Worm (Caenorhabditis elegans) whole organism, young adult: Measurements from ENCODE around the gene T22D1.1.

Experiments
- B0336.3 ChIP-seq: fragments of 200-800 bp; sonication (Bioruptor generic); IDR thresholded peaks from 2 replicates; pipeline ENCODE4 v1.3.6; 2022; ENCODE audit warnings: missing genetic modification characterization, missing compliant biosample characterization
- C17E4.6 ChIP-seq: fragments of 200-800 bp; sonication (Bioruptor generic); IDR thresholded peaks from 2 replicates; pipeline ENCODE4 v1.3.6; 2022; ENCODE audit warnings: missing genetic modification reagents, missing genetic modification characterization, missing compliant biosample characterization
- F23B12.7 ChIP-seq: sonication (generic microtip); optimal IDR thresholded peaks from 2 replicates; lab custom pipeline; 2017; ENCODE audit warnings: missing genetic modification characterization, mild to moderate bottlenecking, missing compliant biosample characterization, antibody characterized with exemption, moderate library complexity; ENCODE audit not compliant: insufficient read depth
- F33H1.4 ChIP-seq: fragments of 200-800 bp; sonication (Bioruptor generic); IDR thresholded peaks from 2 replicates; pipeline ENCODE4 v1.3.6; 2022; ENCODE audit warnings: missing genetic modification reagents, missing genetic modification characterization, missing compliant biosample characterization
- K11D2.4 ChIP-seq: fragments of 200-800 bp; sonication (Bioruptor generic); IDR thresholded peaks from 2 replicates; pipeline ENCODE4 v1.3.6; 2022; ENCODE audit warnings: missing genetic modification reagents, missing genetic modification characterization, missing compliant biosample characterization
- T07F8.4 ChIP-seq: sonication (generic microtip); optimal IDR thresholded peaks from 2 replicates; lab custom pipeline; 2016; ENCODE audit warnings: mild to moderate bottlenecking, missing genetic modification characterization, moderate library complexity, missing compliant biosample characterization
- Y53F4B.3 ChIP-seq: fragments of 200-800 bp; sonication (Bioruptor generic); IDR thresholded peaks from 2 replicates; pipeline ENCODE4 v1.3.6; 2022; ENCODE audit warnings: missing genetic modification reagents, missing genetic modification characterization, missing compliant biosample characterization
- Y53G8AR.9 ChIP-seq: fragments of 200-800 bp; sonication (Bioruptor generic); conservative IDR thresholded peaks from 2 replicates; pipeline ENCODE4 v1.3.6; 2022; ENCODE audit warnings: missing genetic modification reagents, missing genetic modification characterization, missing compliant biosample characterization
- Y67H2A.10 ChIP-seq: fragments of 200-800 bp; sonication (Bioruptor generic); conservative IDR thresholded peaks from 2 replicates; pipeline ENCODE4 v1.3.6; 2022; ENCODE audit warnings: missing genetic modification reagents, missing genetic modification characterization, missing compliant biosample characterization
- Y79H2A.3 ChIP-seq: fragments of 200-800 bp; sonication (Bioruptor generic); conservative IDR thresholded peaks from 2 replicates; pipeline ENCODE4 v1.3.6; 2022; ENCODE audit warnings: missing genetic modification reagents, missing genetic modification characterization, missing compliant biosample characterization
- akir-1 ChIP-seq: fragments of 200-800 bp; sonication (Bioruptor generic); optimal IDR thresholded peaks from 2 replicates; lab custom pipeline; 2018; ENCODE audit warnings: mild to moderate bottlenecking, missing genetic modification characterization, moderate library complexity, missing compliant biosample characterization
- ama-1 ChIP-seq, 3 experiments: fragments of 150-350 bp in 1 of 3; sonication (generic microtip) in 2 of 3; optimal IDR thresholded peaks; 2 replicates each; lab custom pipeline; 2014 to 2018; ENCODE audit warnings: missing biosample characterization in 2 of 3, missing genetic modification characterization in 2 of 3, missing genetic modification reagents in 2 of 3
- aptf-2 ChIP-seq: fragments of 200-800 bp; sonication (Bioruptor generic); conservative IDR thresholded peaks from 2 replicates; pipeline ENCODE4 v1.3.6; 2022; ENCODE audit warnings: missing genetic modification reagents, missing genetic modification characterization, missing compliant biosample characterization
- attf-3 ChIP-seq: fragments of 200-800 bp; sonication (Bioruptor generic); conservative IDR thresholded peaks from 2 replicates; pipeline ENCODE4 v1.3.6; 2022; ENCODE audit warnings: missing genetic modification reagents, missing genetic modification characterization, missing compliant biosample characterization
- attf-5 ChIP-seq: fragments of 200-800 bp; sonication (Bioruptor generic); optimal IDR thresholded peaks from 2 replicates; lab custom pipeline; 2018; ENCODE audit warnings: mild to moderate bottlenecking, missing genetic modification characterization, missing compliant biosample characterization
- bed-1 ChIP-seq: fragments of 200-800 bp; sonication (Bioruptor generic); IDR thresholded peaks from 2 replicates; pipeline ENCODE4 v1.3.6; 2022; ENCODE audit warnings: missing genetic modification reagents, missing genetic modification characterization, missing compliant biosample characterization
- bed-2 ChIP-seq: fragments of 200-800 bp; sonication (Bioruptor generic); IDR thresholded peaks from 2 replicates; pipeline ENCODE4 v1.3.6; 2022; ENCODE audit warnings: missing genetic modification reagents, missing genetic modification characterization, missing compliant biosample characterization
- ccch-3 ChIP-seq: fragments of 200-800 bp; sonication (Bioruptor generic); optimal IDR thresholded peaks from 2 replicates; lab custom pipeline; 2018; ENCODE audit warnings: mild to moderate bottlenecking, missing genetic modification characterization, missing compliant biosample characterization
- die-1 ChIP-seq: sonication (generic microtip); optimal IDR thresholded peaks from 2 replicates; lab custom pipeline; 2016; ENCODE audit warnings: missing genotype, mild to moderate bottlenecking, missing genetic modification characterization, missing compliant biosample characterization
- dpl-1 ChIP-seq: fragments of 150-350 bp; optimal IDR thresholded peaks from 2 replicates; lab custom pipeline; 2014; ENCODE audit warnings: missing biosample characterization, missing genetic modification reagents, missing genetic modification characterization
- efl-1 ChIP-seq: fragments of 150-350 bp; optimal IDR thresholded peaks from 2 replicates; lab custom pipeline; 2014; ENCODE audit warnings: missing biosample characterization, missing genetic modification reagents, missing genetic modification characterization
- egl-44 ChIP-seq: fragments of 200-800 bp; sonication (Bioruptor generic); IDR thresholded peaks from 2 replicates; pipeline ENCODE4 v1.3.6; 2022; ENCODE audit warnings: missing genetic modification reagents, missing genetic modification characterization, missing compliant biosample characterization
- egrh-3 ChIP-seq: fragments of 200-800 bp; sonication (Bioruptor generic); IDR thresholded peaks from 2 replicates; pipeline ENCODE4 v1.3.6; 2022; ENCODE audit warnings: missing genetic modification reagents, missing genetic modification characterization, missing compliant biosample characterization
- ekl-4 ChIP-seq: fragments of 200-800 bp; sonication (Bioruptor generic); IDR thresholded peaks from 2 replicates; pipeline ENCODE4 v1.3.6; 2022; ENCODE audit warnings: missing genetic modification reagents, missing genetic modification characterization, missing compliant biosample characterization
- hlh-12 ChIP-seq: sonication (generic microtip); optimal IDR thresholded peaks from 2 replicates; lab custom pipeline; 2016; ENCODE audit warnings: missing genetic modification characterization, missing compliant biosample characterization
- hmg-20 ChIP-seq: fragments of 200-800 bp; sonication (Bioruptor generic); IDR thresholded peaks from 2 replicates; pipeline ENCODE4 v1.3.6; 2022; ENCODE audit warnings: missing genetic modification reagents, missing genetic modification characterization, missing compliant biosample characterization
- hsf-1 ChIP-seq: fragments of 200-800 bp; sonication (Bioruptor generic); IDR thresholded peaks from 2 replicates; pipeline ENCODE4 v1.3.6; 2022; ENCODE audit warnings: missing genetic modification reagents, missing genetic modification characterization, missing compliant biosample characterization
- lag-1 ChIP-seq: fragments of 200-800 bp; sonication (Bioruptor generic); IDR thresholded peaks from 2 replicates; pipeline ENCODE4 v1.3.6; 2022; ENCODE audit warnings: missing genetic modification reagents, missing genetic modification characterization, missing compliant biosample characterization
- lin-35 ChIP-seq, 3 experiments: fragments of 150-350 bp in 2 of 3; sonication (generic microtip) in 1 of 3; optimal IDR thresholded peaks; 2 replicates each; lab custom pipeline; 2014 to 2018; ENCODE audit warnings: missing biosample characterization in 3 of 3, missing genetic modification characterization in 3 of 3, missing genetic modification reagents in 3 of 3
- madf-3 ChIP-seq: fragments of 200-800 bp; sonication (Bioruptor generic); IDR thresholded peaks from 2 replicates; pipeline ENCODE4 v1.3.6; 2022; ENCODE audit warnings: missing genetic modification reagents, missing genetic modification characterization, missing compliant biosample characterization
- madf-6 ChIP-seq: fragments of 200-800 bp; sonication (Bioruptor generic); IDR thresholded peaks from 2 replicates; pipeline ENCODE4 v1.3.6; 2022; ENCODE audit warnings: missing genetic modification reagents, missing genetic modification characterization, missing compliant biosample characterization
- nhr-80 ChIP-seq: sonication (generic microtip); optimal IDR thresholded peaks from 2 replicates; lab custom pipeline; 2016; ENCODE audit warnings: missing genetic modification characterization, missing compliant biosample characterization
- rcor-1 ChIP-seq: fragments of 200-800 bp; sonication (Bioruptor generic); IDR thresholded peaks from 2 replicates; pipeline ENCODE4 v1.3.6; 2022; ENCODE audit warnings: missing genetic modification reagents, missing genetic modification characterization, missing compliant biosample characterization
- repo-1 ChIP-seq: sonication (generic microtip); optimal IDR thresholded peaks from 2 replicates; lab custom pipeline; 2017; ENCODE audit warnings: mild to moderate bottlenecking, missing genetic modification characterization, missing compliant biosample characterization
- sea-2 ChIP-seq: fragments of 200-800 bp; sonication (Bioruptor generic); IDR thresholded peaks from 2 replicates; pipeline ENCODE4 v1.3.6; 2022; ENCODE audit warnings: missing genetic modification characterization, missing compliant biosample characterization
- snpc-1.1 ChIP-seq: sonication (generic microtip); optimal IDR thresholded peaks from 2 replicates; lab custom pipeline; 2017; ENCODE audit warnings: missing genetic modification characterization, mild to moderate bottlenecking, missing compliant biosample characterization, antibody characterized with exemption, moderate library complexity, missing genotype, missing genetic modification reagents; ENCODE audit not compliant: insufficient read depth
- snpc-3.4 ChIP-seq: sonication (generic microtip); optimal IDR thresholded peaks from 2 replicates; lab custom pipeline; 2017; ENCODE audit warnings: missing genetic modification characterization, mild to moderate bottlenecking, missing compliant biosample characterization, antibody characterized with exemption, moderate library complexity, missing genotype, missing genetic modification reagents
- snpc-4 ChIP-seq, 5 experiments: fragments of 150-350 bp in 1 of 5; sonication (generic microtip) in 4 of 5; optimal IDR thresholded peaks; 2 replicates each; lab custom pipeline; 2014 to 2018; ENCODE audit warnings: missing genetic modification characterization in 5 of 5, missing biosample characterization in 3 of 5, antibody characterized with exemption in 2 of 5, mild to moderate bottlenecking in 2 of 5, missing compliant biosample characterization in 2 of 5, missing genotype in 2 of 5, moderate library complexity in 2 of 5, missing genetic modification reagents in 1 of 5
- sptf-2 ChIP-seq: fragments of 200-800 bp; sonication (Bioruptor generic); optimal IDR thresholded peaks from 2 replicates; lab custom pipeline; 2018; ENCODE audit warnings: mild to moderate bottlenecking, missing genetic modification characterization, missing compliant biosample characterization
- tlf-1 ChIP-seq: fragments of 200-800 bp; sonication (Bioruptor generic); optimal IDR thresholded peaks from 2 replicates; lab custom pipeline; 2018; ENCODE audit warnings: mild to moderate bottlenecking, missing genetic modification characterization, missing compliant biosample characterization
- unc-62 ChIP-seq: fragments of 150-350 bp; optimal IDR thresholded peaks from 2 replicates; lab custom pipeline; 2014; ENCODE audit warnings: missing biosample characterization, missing genetic modification reagents, missing genetic modification characterization
- zim-3 ChIP-seq: sonication (generic microtip); optimal IDR thresholded peaks from 2 replicates; lab custom pipeline; 2017; ENCODE audit warnings: mild to moderate bottlenecking, missing genetic modification characterization, moderate library complexity, missing compliant biosample characterization
- ztf-18 ChIP-seq: sonication (generic microtip); optimal IDR thresholded peaks from 2 replicates; lab custom pipeline; 2016; ENCODE audit warnings: missing genotype, mild to moderate bottlenecking, missing genetic modification characterization, missing compliant biosample characterization
- ztf-22 ChIP-seq: fragments of 200-800 bp; sonication (Bioruptor generic); optimal IDR thresholded peaks from 2 replicates; lab custom pipeline; 2018; ENCODE audit warnings: mild to moderate bottlenecking, missing genetic modification characterization, moderate library complexity, missing compliant biosample characterization
- ztf-28 ChIP-seq: fragments of 200-800 bp; sonication (Bioruptor generic); IDR thresholded peaks from 2 replicates; pipeline ENCODE4 v1.3.6; 2022; ENCODE audit warnings: missing genetic modification reagents, missing genetic modification characterization, missing compliant biosample characterization
- ztf-3 ChIP-seq: fragments of 200-800 bp; sonication (Bioruptor generic); optimal IDR thresholded peaks from 2 replicates; lab custom pipeline; 2018; ENCODE audit warnings: mild to moderate bottlenecking, missing genetic modification characterization, missing compliant biosample characterization

Gene T22D1.1

DNA sequence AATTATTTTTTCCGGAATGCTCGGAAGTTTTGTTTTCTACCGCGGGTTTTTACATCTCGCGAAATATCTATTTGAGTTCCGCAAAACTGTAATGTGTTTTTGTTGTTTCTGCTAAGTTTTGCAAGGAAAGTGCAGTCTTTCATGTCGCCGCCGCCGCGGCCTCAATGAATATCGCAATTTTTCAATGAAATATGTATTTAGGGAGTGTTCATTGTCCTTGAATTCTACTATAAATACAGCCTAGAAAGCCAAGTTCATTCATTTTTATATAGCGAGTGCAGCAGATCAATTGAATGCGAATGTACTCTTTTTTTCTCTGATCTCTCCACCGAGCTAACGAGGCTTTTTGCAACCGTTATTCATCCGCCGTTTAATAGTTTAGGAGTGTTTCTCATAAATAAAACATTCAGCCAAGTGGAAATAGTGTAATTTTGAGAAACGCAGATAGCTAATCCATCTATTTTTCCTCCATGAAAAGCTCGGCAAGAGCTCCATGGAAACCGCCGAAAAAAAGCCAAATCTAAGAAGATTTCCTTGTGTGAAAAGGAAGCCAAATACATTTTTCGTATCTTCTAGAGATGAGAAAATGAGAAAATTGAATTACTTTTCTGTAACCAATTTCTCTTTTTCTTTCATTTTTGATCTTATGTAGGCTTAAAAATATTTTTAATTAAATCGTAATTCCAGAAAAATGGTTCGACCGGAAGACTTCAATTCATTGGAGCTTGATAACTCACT lies 10.2 kb upstream of the T22D1.1 start, which contains the start of gene T22D1.3 (continued):
- TF ChIP-seq snpc-3.4, result peak; percentile 9
- TF ChIP-seq bed-1 (GFP tag; lab: Robert Waterston, UW), result no peak
- TF ChIP-seq repo-1 (tag; lab: Kevin White, UChicago), result peak; percentile 52
- TF ChIP-seq attf-5 (GFP tag; lab: Kevin White, UChicago), result no peak
- TF ChIP-seq tlf-1 (GFP tag; lab: Kevin White, UChicago), result no peak
- no peak for TF ChIP-seq hmg-20 (GFP tag; lab: Robert Waterston, UW)
- TF ChIP-seq lag-1 (GFP tag; lab: Robert Waterston, UW), result no peak
- TF ChIP-seq F33H1.4 (GFP tag; lab: Robert Waterston, UW), result no peak; the same call in 1 of the 2 replicates
- no peak for TF ChIP-seq egrh-3 (GFP tag; lab: Robert Waterston, UW)
- no peak for TF ChIP-seq sptf-2 (GFP tag; lab: Kevin White, UChicago)
- no peak for TF ChIP-seq snpc-4 (GFP tag; optimal IDR thresholded peaks at IDR 0.05; lab: Kevin White, UChicago)
- TF ChIP-seq snpc-4 (tag; optimal IDR thresholded peaks at IDR 0.05; lab: Kevin White, UChicago), result peak in 1 of 4 experiments; percentile 50
- TF ChIP-seq hsf-1 (GFP tag; lab: Robert Waterston, UW), result 0 out of 2 replicates have a peak, but pooled peaks have one; percentile 57
- peak; percentile 56 for TF ChIP-seq zim-3 (tag; lab: Kevin White, UChicago)
- no peak for TF ChIP-seq akir-1 (GFP tag; lab: Kevin White, UChicago)
- TF ChIP-seq ztf-22, result no peak
- TF ChIP-seq Y53G8AR.9 (GFP tag; lab: Robert Waterston, UW), result 0 out of 2 replicates have a peak, but pooled peaks have one; percentile 61
- TF ChIP-seq Y79H2A.3 (GFP tag; lab: Robert Waterston, UW), result no peak
- peak; percentile 71 for TF ChIP-seq ekl-4 (GFP tag; lab: Robert Waterston, UW)
- TF ChIP-seq F23B12.7 (tag; lab: Kevin White, UChicago), result no peak
- TF ChIP-seq snpc-1.1 (tag; lab: Kevin White, UChicago), result no peak
- TF ChIP-seq ccch-3 (GFP tag; lab: Kevin White, UChicago), result no peak
- TF ChIP-seq unc-62, result no peak
- no peak for TF ChIP-seq attf-3 (GFP tag; lab: Robert Waterston, UW)
- TF ChIP-seq madf-3, result no peak
- peak; percentile 46; the same call in 1 of the 2 replicates for TF ChIP-seq B0336.3 (GFP tag; lab: Robert Waterston, UW)
- no peak for TF ChIP-seq dpl-1
- no peak for TF ChIP-seq die-1 (tag; lab: Kevin White, UChicago)
- no peak for TF ChIP-seq nhr-80
- TF ChIP-seq K11D2.4 (GFP tag; lab: Robert Waterston, UW), result no peak
- 0 out of 2 replicates have a peak, but pooled peaks have one; percentile 16 for TF ChIP-seq madf-6 (GFP tag; lab: Robert Waterston, UW)
- TF ChIP-seq hlh-12 (tag; lab: Kevin White, UChicago), result no peak
- no peak for TF ChIP-seq sea-2 (GFP tag; lab: Robert Waterston, UW)
- no peak for TF ChIP-seq Y53F4B.3 (GFP tag; lab: Robert Waterston, UW)
- TF ChIP-seq aptf-2 (GFP tag; lab: Robert Waterston, UW), result no peak
- no peak for TF ChIP-seq rcor-1 (GFP tag; lab: Robert Waterston, UW)
- TF ChIP-seq ama-1 (optimal IDR thresholded peaks at IDR 0.05; lab: Kevin White, UChicago), result no peak
- peak in 1 of 2 experiments; percentile 31 for TF ChIP-seq ama-1 (GFP tag; optimal IDR thresholded peaks at IDR 0.05; lab: Kevin White, UChicago)
- no peak for TF ChIP-seq Y67H2A.10
- TF ChIP-seq ztf-18 (tag; lab: Kevin White, UChicago), result peak; percentile 16
- peak in 1 of 3 experiments; percentile 3 for TF ChIP-seq lin-35 (GFP tag; optimal IDR thresholded peaks at IDR 0.05; lab: Kevin White, UChicago)
- no peak for TF ChIP-seq efl-1 (GFP tag; lab: Kevin White, UChicago)
- no peak for TF ChIP-seq C17E4.6 (GFP tag; lab: Robert Waterston, UW)
- no peak for TF ChIP-seq egl-44
- no peak for TF ChIP-seq ztf-3 (GFP tag; lab: Kevin White, UChicago)
- TF ChIP-seq bed-2, result no peak
- no peak for TF ChIP-seq ztf-28 (GFP tag; lab: Robert Waterston, UW)
- no peak for TF ChIP-seq T07F8.4
